Worm (Caenorhabditis elegans): Measurements from ENCODE around the gene F02D8.4.

F02D8.4 gene

ce11 chrV:14984593-14984992 lies at the start of gene F02D8.4:
F02D8.4 (plus strand) TSS chrV:14984893.
- TF ChIP-seq C34F6.9 (tag; optimal IDR thresholded peaks at IDR 0.05) = peak; percentile 4
- TF ChIP-seq ztf-11 (tag; optimal IDR thresholded peaks at IDR 0.05) = no peak

- no peak for TF ChIP-seq F13H6.1 (tag; optimal IDR thresholded peaks at IDR 0.05)
- TF ChIP-seq lin-13 (GFP tag; optimal IDR thresholded peaks at IDR 0.05) = no peak
- TF ChIP-seq gmeb-1 (tag; optimal IDR thresholded peaks at IDR 0.05) = no peak
- TF ChIP-seq sma-9 (GFP tag; optimal IDR thresholded peaks at IDR 0.05) = no peak
- TF ChIP-seq sma-9 (tag; optimal IDR thresholded peaks at IDR 0.05) = no peak
Measured at ce11 chrV:14936587-14936986, 48.1 kb upstream of the F02D8.4 start, which contains the start of gene C30G7.2. C30G7.2 (plus strand) TSS chrV:14936887.

- no peak for TF ChIP-seq lsy-2 (tag; optimal IDR thresholded peaks at IDR 0.05)
- TF ChIP-seq peb-1 (tag; optimal IDR thresholded peaks at IDR 0.05) = no peak
- no peak for TF ChIP-seq gmeb-1 (tag; optimal IDR thresholded peaks at IDR 0.05)
- TF ChIP-seq fos-1 (tag; optimal IDR thresholded peaks at IDR 0.05) = no peak
- TF ChIP-seq unc-62 (GFP tag; optimal IDR thresholded peaks at IDR 0.05) = no peak
- TF ChIP-seq R02D3.7 (tag; optimal IDR thresholded peaks at IDR 0.05) = no peak
- TF ChIP-seq ztf-4 (tag; optimal IDR thresholded peaks at IDR 0.05) = no peak
- TF ChIP-seq dmd-4 (tag; optimal IDR thresholded peaks at IDR 0.05) = no peak
- TF ChIP-seq nhr-11 (tag; optimal IDR thresholded peaks at IDR 0.05) = no peak
- TF ChIP-seq nhr-23 (tag; optimal IDR thresholded peaks at IDR 0.05) = no peak
Measured at ce11 chrV:14942898-14943297, 41.8 kb upstream of the F02D8.4 start.

DNA sequence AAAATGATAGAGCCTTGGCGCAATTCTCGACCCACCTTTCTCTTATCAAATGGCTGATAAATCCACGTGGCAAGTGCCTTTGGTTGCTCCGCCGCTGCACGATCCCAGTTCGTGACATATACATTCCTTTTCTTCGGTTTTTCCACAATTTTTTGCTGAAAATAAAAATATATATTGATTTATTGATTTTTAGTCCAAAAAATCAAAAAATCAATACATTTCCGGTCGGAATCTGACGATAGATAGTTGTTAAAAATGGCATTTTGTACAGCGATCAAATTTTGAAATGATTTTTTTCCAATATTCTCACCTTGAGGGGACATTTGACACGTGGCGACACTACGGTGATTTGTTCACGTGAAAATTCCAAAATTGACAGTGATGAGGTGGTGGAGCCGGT lies 40.9 kb upstream of the F02D8.4 start:
- TF ChIP-seq unc-39 (tag; optimal IDR thresholded peaks at IDR 0.05) (no peak), unc-55 (GFP tag; optimal IDR thresholded peaks at IDR 0.05) (no peak), sem-4 (tag; optimal IDR thresholded peaks at IDR 0.05) (no peak), nhr-237 (tag; optimal IDR thresholded peaks at IDR 0.05) (no peak), ama-1 (optimal IDR thresholded peaks at IDR 0.05) (no peak), lsy-2 (tag; optimal IDR thresholded peaks at IDR 0.05) (no peak), mbf-1 (tag; optimal IDR thresholded peaks at IDR 0.05) (no peak), crh-2 (tag; optimal IDR thresholded peaks at IDR 0.05) (no peak), skn-1 (tag; optimal IDR thresholded peaks at IDR 0.05) (no peak), alr-1 (tag; optimal IDR thresholded peaks at IDR 0.05) (no peak)

ce11 chrV:14945124-14945523 lies 39.6 kb upstream of the F02D8.4 start:
- no peak for TF ChIP-seq mdl-1 (tag; optimal IDR thresholded peaks at IDR 0.05)
- no peak for TF ChIP-seq ztf-4 (tag; optimal IDR thresholded peaks at IDR 0.05)
- no peak for TF ChIP-seq lin-11 (tag; optimal IDR thresholded peaks at IDR 0.05)
- TF ChIP-seq lsy-2 (tag; optimal IDR thresholded peaks at IDR 0.05) = no peak

DNA sequence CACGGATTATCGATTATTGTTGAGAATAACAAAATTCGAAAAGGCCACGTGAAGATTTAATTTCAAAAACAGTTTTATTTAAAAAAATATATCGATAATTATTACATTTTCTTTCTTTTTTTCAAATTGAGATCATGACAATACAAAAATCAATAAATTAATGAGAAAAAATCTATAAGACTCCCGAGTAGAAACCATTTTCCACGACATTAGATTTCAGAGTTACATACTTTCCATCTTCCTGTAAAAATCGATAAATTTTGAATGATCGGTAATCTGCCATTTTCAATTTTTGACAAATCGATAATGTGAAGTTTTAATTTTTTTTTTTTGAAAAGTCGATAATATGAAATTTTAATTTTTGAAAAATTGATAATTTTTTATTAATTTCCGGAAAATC lies 39.0 kb upstream of the F02D8.4 start, which contains the start of gene C30G7.3:
Gene C30G7.3, minus strand, starts transcription at position 8 of the 400 bp plus-strand sequence.
- TF ChIP-seq nhr-129 (tag; optimal IDR thresholded peaks at IDR 0.05) (no peak), ztf-11 (tag; optimal IDR thresholded peaks at IDR 0.05) (no peak), ceh-16 (tag; optimal IDR thresholded peaks at IDR 0.05) (no peak), blmp-1 (tag; optimal IDR thresholded peaks at IDR 0.05; ENCODE audit: insufficient read depth) (no peak), Y55F3AM.14 (GFP tag; optimal IDR thresholded peaks at IDR 0.05) (no peak), egl-27 (tag; optimal IDR thresholded peaks at IDR 0.05) (no peak), nhr-11 (tag; optimal IDR thresholded peaks at IDR 0.05) (no peak), skn-1 (tag; optimal IDR thresholded peaks at IDR 0.05) (no peak), mbf-1 (tag; optimal IDR thresholded peaks at IDR 0.05) (no peak), dmd-4 (tag; optimal IDR thresholded peaks at IDR 0.05) (no peak), R02D3.7 (tag; optimal IDR thresholded peaks at IDR 0.05) (no peak), nhr-237 (tag; optimal IDR thresholded peaks at IDR 0.05) (no peak), zag-1 (tag; optimal IDR thresholded peaks at IDR 0.05) (no peak), crh-2 (tag; optimal IDR thresholded peaks at IDR 0.05) (no peak), unc-39 (tag; optimal IDR thresholded peaks at IDR 0.05) (no peak), ztf-4 (tag; optimal IDR thresholded peaks at IDR 0.05) (no peak), fos-1 (tag; optimal IDR thresholded peaks at IDR 0.05) (no peak), lin-11 (tag; optimal IDR thresholded peaks at IDR 0.05) (no peak), F13H6.1 (tag; optimal IDR thresholded peaks at IDR 0.05) (no peak), nhr-25 (tag; optimal IDR thresholded peaks at IDR 0.05) (no peak)

Measured in whole organism, L2 larva.